Worm (Caenorhabditis elegans) whole organism, young adult: ENCODE results near the gene F41E6.1.

ENCODE experiments used
- lin-35 ChIP-seq, 3 experiments: fragments of 150-350 bp in 2 of 3; sonication (generic microtip) in 1 of 3; optimal IDR thresholded peaks; 2 replicates each; lab custom pipeline; 2014 to 2018; ENCODE audit warnings: missing biosample characterization in 3 of 3, missing genetic modification characterization in 3 of 3, missing genetic modification reagents in 3 of 3
- nfya-1 ChIP-seq: sonication (generic microtip); optimal IDR thresholded peaks from 2 replicates; lab custom pipeline; 2017; ENCODE audit warnings: antibody characterized with exemption, missing compliant biosample characterization, missing genetic modification characterization, borderline replicate concordance; ENCODE audit not compliant: insufficient read depth
- nhr-90 ChIP-seq: sonication (generic microtip); optimal IDR thresholded peaks from 2 replicates; lab custom pipeline; 2016; ENCODE audit warnings: missing genotype, mild to moderate bottlenecking, missing genetic modification characterization, missing compliant biosample characterization
- rcor-1 ChIP-seq: fragments of 200-800 bp; sonication (Bioruptor generic); IDR thresholded peaks from 2 replicates; pipeline ENCODE4 v1.3.6; 2022; ENCODE audit warnings: missing genetic modification reagents, missing genetic modification characterization, missing compliant biosample characterization
- snpc-4 ChIP-seq, 5 experiments: fragments of 150-350 bp in 1 of 5; sonication (generic microtip) in 4 of 5; optimal IDR thresholded peaks; 2 replicates each; lab custom pipeline; 2014 to 2018; ENCODE audit warnings: missing genetic modification characterization in 5 of 5, missing biosample characterization in 3 of 5, antibody characterized with exemption in 2 of 5, mild to moderate bottlenecking in 2 of 5, missing compliant biosample characterization in 2 of 5, missing genotype in 2 of 5, moderate library complexity in 2 of 5, missing genetic modification reagents in 1 of 5
- tbx-9 ChIP-seq: sonication (generic microtip); optimal IDR thresholded peaks from 2 replicates; lab custom pipeline; 2016; ENCODE audit warnings: borderline replicate concordance, missing genetic modification characterization, inconsistent platforms, missing compliant biosample characterization
- zfh-2 ChIP-seq: fragments of 200-800 bp; sonication (Bioruptor generic); conservative IDR thresholded peaks from 2 replicates; pipeline ENCODE4 v1.3.6; 2022; ENCODE audit warnings: missing genetic modification reagents, missing genetic modification characterization, missing compliant biosample characterization

- TF ChIP-seq zfh-2 (peak; percentile 85), tbx-9 (tag; lab: Kevin White, UChicago) (no peak), nhr-90 (no peak), lin-35 (GFP tag; optimal IDR thresholded peaks at IDR 0.05; lab: Kevin White, UChicago) (no peak), snpc-4 (GFP tag; optimal IDR thresholded peaks at IDR 0.05; lab: Kevin White, UChicago) (no peak), snpc-4 (tag; optimal IDR thresholded peaks at IDR 0.05; lab: Kevin White, UChicago) (no peak), nfya-1 (tag; lab: Kevin White, UChicago) (no peak), rcor-1 (no peak)
Observed at ce11 chrV:8663023-8663422, 40.6 kb downstream of the F41E6.1 start.
